Fruit fly (Drosophila melanogaster): Measurements from ENCODE around the gene CG4194.
A peak's percentile ranks its signal among the peaks of the same experiment; 100 is the strongest.

CG4194 gene

DNA sequence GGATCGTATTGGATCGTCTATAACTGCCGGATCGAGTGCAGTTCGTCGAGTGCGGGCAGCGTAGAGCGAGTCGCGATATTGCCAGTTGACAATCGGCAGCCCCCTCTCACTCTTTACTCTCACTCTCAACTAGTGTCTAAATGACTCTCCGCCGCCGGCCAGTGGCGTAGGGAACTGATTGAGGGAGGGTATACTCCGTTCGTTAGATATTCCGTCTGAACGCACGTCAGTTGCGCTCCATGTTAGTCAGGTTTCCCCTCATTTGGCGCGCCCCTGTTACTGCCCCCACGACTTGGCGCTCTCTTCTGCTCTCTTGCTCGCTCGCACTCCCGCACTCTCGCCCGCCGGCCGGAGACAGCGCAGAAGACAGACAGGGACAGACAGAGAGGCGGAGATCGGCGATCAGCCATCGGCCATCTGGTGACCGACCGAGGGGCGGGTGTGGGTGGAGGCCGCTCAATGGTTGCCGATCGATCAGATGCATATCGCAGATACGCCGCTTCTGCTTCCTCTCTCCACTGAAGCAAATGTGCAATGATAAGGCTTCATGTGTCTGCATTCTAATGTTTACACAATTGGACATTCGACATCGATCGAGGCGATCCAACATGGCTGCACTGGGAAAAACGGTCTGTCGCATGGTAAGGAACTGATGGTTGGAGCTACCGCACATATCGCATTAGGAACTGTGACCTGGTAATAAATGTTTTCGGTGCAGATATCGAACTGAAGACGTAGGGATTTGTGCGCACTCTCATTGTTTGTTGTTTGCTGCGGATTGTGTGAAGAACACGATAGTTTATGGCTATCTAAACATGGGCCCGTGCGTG, 18.1 kb upstream of the CG4194 start, which contains the start of gene moody (continued):
- TF ChIP-seq danr (GFP tag; IDR thresholded peaks at IDR 0.05) (peak; percentile 95), gsb-n (tag; optimal IDR thresholded peaks at IDR 0.05) (peak; percentile 85), CG3838 (GFP tag; optimal IDR thresholded peaks at IDR 0.05) (peak; percentile 83), chif (GFP tag; optimal IDR thresholded peaks at IDR 0.05) (peak; percentile 96 to 97), tna (GFP tag; IDR thresholded peaks at IDR 0.05; ENCODE audit: partially characterized antibody) (no peak), Max (GFP tag; optimal IDR thresholded peaks at IDR 0.05) (peak; percentile 75), B-H1 (GFP tag; IDR thresholded peaks at IDR 0.05) (peak; percentile 96), CG1792 (GFP tag; optimal IDR thresholded peaks at IDR 0.05) (peak; percentile 96), gt (GFP tag; IDR thresholded peaks at IDR 0.05) (peak; percentile 94), Drgx (GFP tag; IDR thresholded peaks at IDR 0.05) (peak; percentile 99), CG17385 (GFP tag; optimal IDR thresholded peaks at IDR 0.05) (peak; percentile 93), odd (GFP tag; optimal IDR thresholded peaks at IDR 0.05) (peak; percentile 97), vvl (GFP tag; IDR thresholded peaks at IDR 0.05) (peak; percentile 99), nerfin-1 (tag; optimal IDR thresholded peaks at IDR 0.05) (peak; percentile 90), CG30020 (tag; optimal IDR thresholded peaks at IDR 0.05) (peak; percentile 64), CG6272 (GFP tag; IDR thresholded peaks at IDR 0.05) (peak; percentile 97), Hmx (GFP tag; optimal IDR thresholded peaks at IDR 0.05) (peak; percentile 87), pho (GFP tag; optimal IDR thresholded peaks at IDR 0.05) (peak; percentile 98), CG9932 (GFP tag; IDR thresholded peaks at IDR 0.05) (peak; percentile 99), CG2712 (tag; optimal IDR thresholded peaks at IDR 0.05) (peak; percentile 95), sens (GFP tag) (peak; percentile 99), Hey (tag; optimal IDR thresholded peaks at IDR 0.05) (peak; percentile 96), Dref (GFP tag; IDR thresholded peaks at IDR 0.05) (peak; percentile 58), corto (GFP tag; optimal IDR thresholded peaks at IDR 0.05) (no peak), CG7372 (GFP tag; IDR thresholded peaks at IDR 0.05) (peak; percentile 98), MBD-R2 (GFP tag; IDR thresholded peaks at IDR 0.05) (peak; percentile 98), vfl (GFP tag; optimal IDR thresholded peaks at IDR 0.05) (peak; percentile 97), Tbp (GFP tag; optimal IDR thresholded peaks at IDR 0.05) (no peak), D (optimal IDR thresholded peaks at IDR 0.05) (no peak), D (GFP tag; optimal IDR thresholded peaks at IDR 0.05) (peak; percentile 92), vnd (GFP tag; IDR thresholded peaks at IDR 0.05; ENCODE audit: partially characterized antibody) (no peak), pita (GFP tag; optimal IDR thresholded peaks at IDR 0.05) (no peak), Dfd (GFP tag; optimal IDR thresholded peaks at IDR 0.05) (no peak), CG4282 (GFP tag; optimal IDR thresholded peaks at IDR 0.05) (peak; percentile 94), inv (GFP tag; IDR thresholded peaks at IDR 0.05; ENCODE audit: partially characterized antibody) (no peak), CG4424 (GFP tag; optimal IDR thresholded peaks at IDR 0.05) (peak; percentile 97), CG2875 (GFP tag; optimal IDR thresholded peaks at IDR 0.05) (peak; percentile 93), ssp (GFP tag; IDR thresholded peaks at IDR 0.05) (peak; percentile 92), CG31224 (GFP tag; IDR thresholded peaks at IDR 0.05) (peak; percentile 96), Mes4 (GFP tag; optimal IDR thresholded peaks at IDR 0.05) (peak; percentile 95), CG10565 (GFP tag; optimal IDR thresholded peaks at IDR 0.05) (peak; percentile 70), CG9797 (GFP tag; optimal IDR thresholded peaks at IDR 0.05) (peak; percentile 35), CG6683 (GFP tag; optimal IDR thresholded peaks at IDR 0.05) (peak; percentile 94), CG15269 (tag; optimal IDR thresholded peaks at IDR 0.05) (peak; percentile 97), sob (GFP tag; IDR thresholded peaks at IDR 0.05) (peak; percentile 99), CG8388 (GFP tag; optimal IDR thresholded peaks at IDR 0.05) (peak; percentile 86), pros (GFP tag; optimal IDR thresholded peaks at IDR 0.05) (peak; percentile 59), CG15479 (GFP tag; optimal IDR thresholded peaks at IDR 0.05) (peak; percentile 68), Scr (GFP tag; IDR thresholded peaks at IDR 0.05; ENCODE audit: partially characterized antibody) (0 out of 2 replicates have a peak, but pooled peaks have one; percentile 26), Mad (GFP tag; optimal IDR thresholded peaks at IDR 0.05) (peak; percentile 97)
